Worm (Caenorhabditis elegans) whole organism, L3 larva: Measurements from ENCODE around the gene umps-1.

Experiments
- ama-1 ChIP-seq: fragments of 150-350 bp; optimal IDR thresholded peaks from 2 replicates; lab custom pipeline; 2018
- nhr-237 ChIP-seq: fragments of 150-350 bp; optimal IDR thresholded peaks from 2 replicates; lab custom pipeline; 2014; ENCODE audit warnings: missing biosample characterization, missing genetic modification characterization
- sea-2 ChIP-seq: fragments of 150-350 bp; sonication (generic microtip); optimal IDR thresholded peaks from 4 replicates; lab custom pipeline; 2014; ENCODE audit warnings: missing biosample characterization, missing genetic modification reagents, missing genetic modification characterization

- TF ChIP-seq ama-1 = no peak
- no peak for TF ChIP-seq sea-2
- no peak for TF ChIP-seq nhr-237 (tag; lab: Kevin White, UChicago)
These were observed 24.9 kb downstream of the umps-1 start, which contains the start of gene T07C4.12 for ce11 chrIII:10332560-10332959.
